Worm (Caenorhabditis elegans): ENCODE measurements around the gene W09C2.8.

DNA sequence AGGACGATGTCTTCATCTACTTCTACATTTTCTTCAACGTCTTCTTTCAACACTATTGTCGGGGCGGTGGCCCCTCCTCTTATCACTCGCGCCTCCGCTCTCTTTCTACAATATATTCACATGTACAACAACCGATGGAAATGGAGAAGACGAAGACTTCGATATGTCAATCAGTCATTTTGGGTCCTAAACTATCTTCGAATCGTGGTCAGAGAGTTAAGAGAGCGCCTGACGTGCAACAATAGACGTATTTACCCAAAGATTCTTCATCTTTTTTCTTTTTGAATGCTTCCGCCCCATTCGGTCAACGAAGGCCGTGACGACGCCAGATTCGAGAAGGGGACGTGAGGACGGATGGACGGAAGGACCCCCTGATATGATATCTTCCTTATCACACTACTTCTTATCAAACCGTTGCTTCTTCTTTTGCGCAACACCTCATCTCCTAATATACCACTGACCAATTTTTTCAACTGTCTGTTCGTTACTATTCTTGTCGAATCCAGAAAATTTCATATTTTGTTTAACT is 8.9 kb upstream of the W09C2.8 start:
- no peak for TF ChIP-seq tab-1 (GFP tag; IDR thresholded peaks at IDR 0.05)
- TF ChIP-seq med-1 (GFP tag; optimal IDR thresholded peaks at IDR 0.05; ENCODE audit: insufficient read depth) = no peak
- TF ChIP-seq T22C8.4 (GFP tag; IDR thresholded peaks at IDR 0.05) = no peak
- TF ChIP-seq flt-1 (GFP tag; IDR thresholded peaks at IDR 0.05) = no peak
- TF ChIP-seq ztf-29 (GFP tag; IDR thresholded peaks at IDR 0.05) = no peak
- no peak for TF ChIP-seq klf-2 (GFP tag; conservative IDR thresholded peaks at IDR 0.05)
- TF ChIP-seq ref-1 (GFP tag; conservative IDR thresholded peaks at IDR 0.05) = no peak
- TF ChIP-seq ztf-23 (GFP tag; IDR thresholded peaks at IDR 0.05) = no peak
- TF ChIP-seq cog-1 (tag; optimal IDR thresholded peaks at IDR 0.05) = no peak
